Worm (Caenorhabditis elegans) whole organism, young adult: Measurements from ENCODE around the gene unc-53.

ENCODE experiments used
- B0019.2 ChIP-seq: fragments of 200-800 bp; sonication (Bioruptor generic); conservative IDR thresholded peaks from 2 replicates; pipeline ENCODE4 v1.3.6; 2022; ENCODE audit warnings: missing genetic modification reagents, missing genetic modification characterization, missing compliant biosample characterization
- B0336.3 ChIP-seq: fragments of 200-800 bp; sonication (Bioruptor generic); IDR thresholded peaks from 2 replicates; pipeline ENCODE4 v1.3.6; 2022; ENCODE audit warnings: missing genetic modification characterization, missing compliant biosample characterization
- C17E4.6 ChIP-seq: fragments of 200-800 bp; sonication (Bioruptor generic); IDR thresholded peaks from 2 replicates; pipeline ENCODE4 v1.3.6; 2022; ENCODE audit warnings: missing genetic modification reagents, missing genetic modification characterization, missing compliant biosample characterization
- F33H1.4 ChIP-seq: fragments of 200-800 bp; sonication (Bioruptor generic); IDR thresholded peaks from 2 replicates; pipeline ENCODE4 v1.3.6; 2022; ENCODE audit warnings: missing genetic modification reagents, missing genetic modification characterization, missing compliant biosample characterization
- F37B4.10 ChIP-seq: fragments of 200-800 bp; sonication (Bioruptor generic); IDR thresholded peaks from 2 replicates; pipeline ENCODE4 v1.3.6; 2022; ENCODE audit warnings: missing genetic modification characterization, missing compliant biosample characterization
- F39B2.1 ChIP-seq: fragments of 200-800 bp; sonication (Bioruptor generic); IDR thresholded peaks from 2 replicates; pipeline ENCODE4 v1.3.6; 2022; ENCODE audit warnings: missing genetic modification reagents, missing genetic modification characterization, missing compliant biosample characterization
- F57A8.1 ChIP-seq: fragments of 200-800 bp; sonication (Bioruptor generic); optimal IDR thresholded peaks from 2 replicates; lab custom pipeline; 2018; ENCODE audit warnings: mild to moderate bottlenecking, missing genetic modification characterization, moderate library complexity, missing compliant biosample characterization
- K11D2.4 ChIP-seq: fragments of 200-800 bp; sonication (Bioruptor generic); IDR thresholded peaks from 2 replicates; pipeline ENCODE4 v1.3.6; 2022; ENCODE audit warnings: missing genetic modification reagents, missing genetic modification characterization, missing compliant biosample characterization
- K12H6.12 ChIP-seq: fragments of 200-800 bp; sonication (Bioruptor generic); optimal IDR thresholded peaks from 2 replicates; lab custom pipeline; 2018; ENCODE audit warnings: mild to moderate bottlenecking, missing genetic modification characterization, missing compliant biosample characterization
- T26A5.8 ChIP-seq: sonication (generic microtip); optimal IDR thresholded peaks from 2 replicates; lab custom pipeline; 2016; ENCODE audit warnings: missing genetic modification characterization, missing compliant biosample characterization
- Y53G8AR.9 ChIP-seq: fragments of 200-800 bp; sonication (Bioruptor generic); conservative IDR thresholded peaks from 2 replicates; pipeline ENCODE4 v1.3.6; 2022; ENCODE audit warnings: missing genetic modification reagents, missing genetic modification characterization, missing compliant biosample characterization
- Y56A3A.18 ChIP-seq: fragments of 200-800 bp; sonication (Bioruptor generic); IDR thresholded peaks from 2 replicates; pipeline ENCODE4 v1.3.6; 2022; ENCODE audit warnings: missing genetic modification reagents, missing genetic modification characterization, missing compliant biosample characterization
- Y67H2A.10 ChIP-seq: fragments of 200-800 bp; sonication (Bioruptor generic); conservative IDR thresholded peaks from 2 replicates; pipeline ENCODE4 v1.3.6; 2022; ENCODE audit warnings: missing genetic modification reagents, missing genetic modification characterization, missing compliant biosample characterization
- Y79H2A.3 ChIP-seq: fragments of 200-800 bp; sonication (Bioruptor generic); conservative IDR thresholded peaks from 2 replicates; pipeline ENCODE4 v1.3.6; 2022; ENCODE audit warnings: missing genetic modification reagents, missing genetic modification characterization, missing compliant biosample characterization
- ama-1 ChIP-seq, 3 experiments: fragments of 150-350 bp in 1 of 3; sonication (generic microtip) in 2 of 3; optimal IDR thresholded peaks; 2 replicates each; lab custom pipeline; 2014 to 2018; ENCODE audit warnings: missing biosample characterization in 2 of 3, missing genetic modification characterization in 2 of 3, missing genetic modification reagents in 2 of 3
- aptf-2 ChIP-seq: fragments of 200-800 bp; sonication (Bioruptor generic); conservative IDR thresholded peaks from 2 replicates; pipeline ENCODE4 v1.3.6; 2022; ENCODE audit warnings: missing genetic modification reagents, missing genetic modification characterization, missing compliant biosample characterization
- athp-1 ChIP-seq: sonication (generic microtip); optimal IDR thresholded peaks from 2 replicates; lab custom pipeline; 2017; ENCODE audit warnings: mild to moderate bottlenecking, missing genetic modification characterization, missing compliant biosample characterization
- attf-5 ChIP-seq: fragments of 200-800 bp; sonication (Bioruptor generic); optimal IDR thresholded peaks from 2 replicates; lab custom pipeline; 2018; ENCODE audit warnings: mild to moderate bottlenecking, missing genetic modification characterization, missing compliant biosample characterization
- attf-6 ChIP-seq: fragments of 200-800 bp; sonication (Bioruptor generic); IDR thresholded peaks from 2 replicates; pipeline ENCODE4 v1.3.6; 2022; ENCODE audit warnings: missing genetic modification reagents, missing genetic modification characterization, missing compliant biosample characterization
- ceh-100 ChIP-seq: fragments of 200-800 bp; sonication (Bioruptor generic); IDR thresholded peaks from 2 replicates; pipeline ENCODE4 v1.3.6; 2022; ENCODE audit warnings: missing genetic modification reagents, missing genetic modification characterization, missing compliant biosample characterization
- chd-7 ChIP-seq: sonication (generic microtip); optimal IDR thresholded peaks from 2 replicates; lab custom pipeline; 2016; ENCODE audit warnings: mild to moderate bottlenecking, missing genetic modification characterization, moderate library complexity, missing compliant biosample characterization
- efl-1 ChIP-seq: fragments of 150-350 bp; optimal IDR thresholded peaks from 2 replicates; lab custom pipeline; 2014; ENCODE audit warnings: missing biosample characterization, missing genetic modification reagents, missing genetic modification characterization
- egl-18 ChIP-seq: fragments of 200-800 bp; sonication (Bioruptor generic); IDR thresholded peaks from 2 replicates; pipeline ENCODE4 v1.3.6; 2022; ENCODE audit warnings: missing genetic modification reagents, missing genetic modification characterization, missing compliant biosample characterization
- egl-44 ChIP-seq: fragments of 200-800 bp; sonication (Bioruptor generic); IDR thresholded peaks from 2 replicates; pipeline ENCODE4 v1.3.6; 2022; ENCODE audit warnings: missing genetic modification reagents, missing genetic modification characterization, missing compliant biosample characterization
- ekl-4 ChIP-seq: fragments of 200-800 bp; sonication (Bioruptor generic); IDR thresholded peaks from 2 replicates; pipeline ENCODE4 v1.3.6; 2022; ENCODE audit warnings: missing genetic modification reagents, missing genetic modification characterization, missing compliant biosample characterization
- fkh-3 ChIP-seq: sonication (generic microtip); optimal IDR thresholded peaks from 2 replicates; lab custom pipeline; 2016; ENCODE audit warnings: mild to moderate bottlenecking, missing genetic modification characterization, missing compliant biosample characterization
- him-1 ChIP-seq: sonication (generic microtip); optimal IDR thresholded peaks from 2 replicates; lab custom pipeline; 2016; ENCODE audit warnings: missing genotype, missing genetic modification reagents, missing genetic modification characterization, missing compliant biosample characterization
- hmg-1.2 ChIP-seq: fragments of 200-800 bp; sonication (Bioruptor generic); IDR thresholded peaks from 2 replicates; pipeline ENCODE4 v1.3.6; 2022; ENCODE audit warnings: missing genetic modification reagents, missing genetic modification characterization, missing compliant biosample characterization
- hrde-1 ChIP-seq: sonication (generic microtip); optimal IDR thresholded peaks from 2 replicates; lab custom pipeline; 2016; ENCODE audit warnings: missing genetic modification characterization, mild to moderate bottlenecking, missing compliant biosample characterization, moderate library complexity, missing genotype, missing genetic modification reagents, borderline replicate concordance
- hsf-1 ChIP-seq: fragments of 200-800 bp; sonication (Bioruptor generic); IDR thresholded peaks from 2 replicates; pipeline ENCODE4 v1.3.6; 2022; ENCODE audit warnings: missing genetic modification reagents, missing genetic modification characterization, missing compliant biosample characterization
- lag-1 ChIP-seq: fragments of 200-800 bp; sonication (Bioruptor generic); IDR thresholded peaks from 2 replicates; pipeline ENCODE4 v1.3.6; 2022; ENCODE audit warnings: missing genetic modification reagents, missing genetic modification characterization, missing compliant biosample characterization
- lin-26 ChIP-seq: fragments of 200-800 bp; sonication (Bioruptor generic); IDR thresholded peaks from 2 replicates; pipeline ENCODE4 v1.3.6; 2022; ENCODE audit warnings: missing genetic modification reagents, missing genetic modification characterization, missing compliant biosample characterization
- lin-54 ChIP-seq: fragments of 200-800 bp; sonication (Bioruptor generic); optimal IDR thresholded peaks from 2 replicates; lab custom pipeline; 2018; ENCODE audit warnings: mild to moderate bottlenecking, missing genetic modification characterization, missing compliant biosample characterization
- lsl-1 ChIP-seq: fragments of 200-800 bp; sonication (Bioruptor generic); optimal IDR thresholded peaks from 2 replicates; lab custom pipeline; 2018; ENCODE audit warnings: mild to moderate bottlenecking, missing genetic modification characterization, moderate library complexity, missing compliant biosample characterization
- lsy-27 ChIP-seq: sonication (generic microtip); optimal IDR thresholded peaks from 2 replicates; lab custom pipeline; 2017; ENCODE audit warnings: missing genetic modification characterization, mild to moderate bottlenecking, missing compliant biosample characterization, antibody characterized with exemption, missing genotype, borderline replicate concordance; ENCODE audit not compliant: insufficient read depth
- madf-3 ChIP-seq: fragments of 200-800 bp; sonication (Bioruptor generic); IDR thresholded peaks from 2 replicates; pipeline ENCODE4 v1.3.6; 2022; ENCODE audit warnings: missing genetic modification reagents, missing genetic modification characterization, missing compliant biosample characterization
- madf-6 ChIP-seq: fragments of 200-800 bp; sonication (Bioruptor generic); IDR thresholded peaks from 2 replicates; pipeline ENCODE4 v1.3.6; 2022; ENCODE audit warnings: missing genetic modification reagents, missing genetic modification characterization, missing compliant biosample characterization
- madf-8 ChIP-seq: fragments of 200-800 bp; sonication (Bioruptor generic); conservative IDR thresholded peaks from 2 replicates; pipeline ENCODE4 v1.3.6; 2022; ENCODE audit warnings: missing genetic modification reagents, missing genetic modification characterization, missing compliant biosample characterization
- rcor-1 ChIP-seq: fragments of 200-800 bp; sonication (Bioruptor generic); IDR thresholded peaks from 2 replicates; pipeline ENCODE4 v1.3.6; 2022; ENCODE audit warnings: missing genetic modification reagents, missing genetic modification characterization, missing compliant biosample characterization
- sdz-38 ChIP-seq: sonication (generic microtip); optimal IDR thresholded peaks from 2 replicates; lab custom pipeline; 2016; ENCODE audit warnings: missing genotype, missing genetic modification characterization, missing compliant biosample characterization
- snpc-3.4 ChIP-seq: sonication (generic microtip); optimal IDR thresholded peaks from 2 replicates; lab custom pipeline; 2017; ENCODE audit warnings: missing genetic modification characterization, mild to moderate bottlenecking, missing compliant biosample characterization, antibody characterized with exemption, moderate library complexity, missing genotype, missing genetic modification reagents
- sptf-2 ChIP-seq: fragments of 200-800 bp; sonication (Bioruptor generic); optimal IDR thresholded peaks from 2 replicates; lab custom pipeline; 2018; ENCODE audit warnings: mild to moderate bottlenecking, missing genetic modification characterization, missing compliant biosample characterization
- xnd-1 ChIP-seq: sonication (generic microtip); optimal IDR thresholded peaks from 2 replicates; lab custom pipeline; 2016; ENCODE audit warnings: missing genotype, missing genetic modification reagents, missing genetic modification characterization, missing compliant biosample characterization
- ztf-18 ChIP-seq: sonication (generic microtip); optimal IDR thresholded peaks from 2 replicates; lab custom pipeline; 2016; ENCODE audit warnings: missing genotype, mild to moderate bottlenecking, missing genetic modification characterization, missing compliant biosample characterization
- ztf-22 ChIP-seq: fragments of 200-800 bp; sonication (Bioruptor generic); optimal IDR thresholded peaks from 2 replicates; lab custom pipeline; 2018; ENCODE audit warnings: mild to moderate bottlenecking, missing genetic modification characterization, moderate library complexity, missing compliant biosample characterization
- ztf-6 ChIP-seq: fragments of 200-800 bp; sonication (Bioruptor generic); IDR thresholded peaks from 2 replicates; pipeline ENCODE4 v1.3.6; 2022; ENCODE audit warnings: missing genetic modification reagents, missing genetic modification characterization, missing compliant biosample characterization

unc-53 gene

ce11 chrII:11096233-11096632 is 7.0 kb upstream of the unc-53 start, which contains the start of gene nbs-1:
Gene nbs-1 (minus strand): TSS chrII:11096478.
- TF ChIP-seq C17E4.6 (GFP tag; lab: Robert Waterston, UW) = 0 out of 2 replicates have a peak, but pooled peaks have one; percentile 34
- peak; percentile 24; the same call in 1 of the 2 replicates for TF ChIP-seq ceh-100 (GFP tag; lab: Robert Waterston, UW)
- TF ChIP-seq attf-5 (GFP tag; lab: Kevin White, UChicago) = no peak
- peak; percentile 21 for TF ChIP-seq F57A8.1
- TF ChIP-seq egl-44 (GFP tag; lab: Robert Waterston, UW) = no peak
- TF ChIP-seq lsy-27 (tag; lab: Kevin White, UChicago) = no peak
- TF ChIP-seq sdz-38 (tag; lab: Kevin White, UChicago) = no peak
- TF ChIP-seq lin-54 (GFP tag; lab: Kevin White, UChicago) = peak; percentile 41
- 0 out of 2 replicates have a peak, but pooled peaks have one; percentile 14 for TF ChIP-seq hmg-1.2 (GFP tag; lab: Robert Waterston, UW)
- TF ChIP-seq ztf-18 (tag; lab: Kevin White, UChicago) = peak; percentile 18
- peak; percentile 6 for TF ChIP-seq efl-1 (GFP tag; lab: Kevin White, UChicago)
- TF ChIP-seq rcor-1 (GFP tag; lab: Robert Waterston, UW) = peak; percentile 60
- TF ChIP-seq Y56A3A.18 (GFP tag; lab: Robert Waterston, UW) = 0 out of 2 replicates have a peak, but pooled peaks have one; percentile 9
- TF ChIP-seq madf-8 = no peak
- TF ChIP-seq attf-6 (GFP tag; lab: Robert Waterston, UW) = peak; percentile 59; the same call in 1 of the 2 replicates
- no peak for TF ChIP-seq egl-18
- TF ChIP-seq sptf-2 (GFP tag; lab: Kevin White, UChicago) = no peak
- peak; percentile 27 for TF ChIP-seq snpc-3.4 (tag; lab: Kevin White, UChicago)
- peak; percentile 51 for TF ChIP-seq hrde-1 (tag; lab: Kevin White, UChicago)
- peak; percentile 59 for TF ChIP-seq madf-6 (GFP tag; lab: Robert Waterston, UW)
- no peak for TF ChIP-seq Y79H2A.3 (GFP tag; lab: Robert Waterston, UW)
- peak; percentile 73 for TF ChIP-seq hsf-1 (GFP tag; lab: Robert Waterston, UW)
- peak; percentile 12 for TF ChIP-seq athp-1 (tag; lab: Kevin White, UChicago)
- 0 out of 2 replicates have a peak, but pooled peaks have one; percentile 57 for TF ChIP-seq lin-26 (GFP tag; lab: Robert Waterston, UW)
- TF ChIP-seq xnd-1 = peak; percentile 38
- TF ChIP-seq lsl-1 (GFP tag; lab: Kevin White, UChicago) = peak; percentile 39
- TF ChIP-seq ztf-6 (GFP tag; lab: Robert Waterston, UW) = no peak
- TF ChIP-seq K11D2.4 (GFP tag; lab: Robert Waterston, UW) = no peak
- TF ChIP-seq Y67H2A.10 (GFP tag; lab: Robert Waterston, UW) = no peak
- peak; percentile 65; the same call in 1 of the 2 replicates for TF ChIP-seq Y53G8AR.9 (GFP tag; lab: Robert Waterston, UW)
- no peak for TF ChIP-seq lag-1
- no peak for TF ChIP-seq ztf-22 (GFP tag; lab: Kevin White, UChicago)
- no peak for TF ChIP-seq aptf-2 (GFP tag; lab: Robert Waterston, UW)
- peak; percentile 49; the same call in 1 of the 2 replicates for TF ChIP-seq madf-3 (GFP tag; lab: Robert Waterston, UW)
- no peak for TF ChIP-seq F37B4.10 (GFP tag; lab: Robert Waterston, UW)
- peak; percentile 8 for TF ChIP-seq T26A5.8 (tag; lab: Kevin White, UChicago)
- peak; percentile 16 for TF ChIP-seq fkh-3 (tag; lab: Kevin White, UChicago)
- peak; percentile 75 for TF ChIP-seq ekl-4
- peak; percentile 80 for TF ChIP-seq B0336.3 (GFP tag; lab: Robert Waterston, UW)
- peak; percentile 13 for TF ChIP-seq him-1 (tag; lab: Kevin White, UChicago)
- TF ChIP-seq B0019.2 = no peak
- TF ChIP-seq K12H6.12 (tag; lab: Kevin White, UChicago) = no peak
- no peak for TF ChIP-seq ama-1 (optimal IDR thresholded peaks at IDR 0.05; lab: Kevin White, UChicago)
- TF ChIP-seq ama-1 (GFP tag; optimal IDR thresholded peaks at IDR 0.05; lab: Kevin White, UChicago) = peak; percentile 7 to 60
- peak; percentile 67; the same call in 1 of the 2 replicates for TF ChIP-seq F39B2.1 (GFP tag; lab: Robert Waterston, UW)
- peak; percentile 28 for TF ChIP-seq chd-7
- TF ChIP-seq F33H1.4 = peak; percentile 45
